Fruit fly (Drosophila melanogaster) whole organism, wandering third instar larva: ENCODE data around the gene CG17078.
A peak's percentile ranks its signal among the peaks of the same experiment; 100 is the strongest.

Source experiments
- Abd-B ChIP-seq: fragments of >200 bp; optimal IDR thresholded peaks from 2 replicates; lab custom pipeline; 2017; ENCODE audit warnings: missing biosample characterization, missing genetic modification characterization
- CG32264 ChIP-seq: fragments of 200-800 bp; sonication (Bioruptor generic); optimal IDR thresholded peaks from 2 replicates; lab custom pipeline; 2016; ENCODE audit warnings: missing biosample characterization, missing genetic modification characterization
- CG9705 ChIP-seq: fragments of 200-800 bp; sonication (Bioruptor generic); optimal IDR thresholded peaks from 2 replicates; lab custom pipeline; 2018; ENCODE audit warnings: missing biosample characterization, mild to moderate bottlenecking, missing genetic modification characterization
- CrebA ChIP-seq: fragments of 200-800 bp; sonication (Bioruptor generic); optimal IDR thresholded peaks from 2 replicates; lab custom pipeline; 2016; ENCODE audit warnings: missing biosample characterization, mild to moderate bottlenecking, missing genetic modification characterization, borderline replicate concordance
- Dfd ChIP-seq: fragments of >200 bp; optimal IDR thresholded peaks from 2 replicates; lab custom pipeline; 2017; ENCODE audit warnings: missing biosample characterization, missing genetic modification characterization
- Dif ChIP-seq: fragments of 200-275, 200-300 bp; sonication (Bioruptor generic); optimal IDR thresholded peaks from 2 replicates; lab custom pipeline; 2018; ENCODE audit warnings: missing biosample characterization, missing genetic modification characterization; ENCODE audit not compliant: partially characterized antibody
- GATAd ChIP-seq: sonication (Bioruptor generic); optimal IDR thresholded peaks from 2 replicates; lab custom pipeline; 2016; ENCODE audit warnings: missing biosample characterization, missing genetic modification characterization
- HLH106 ChIP-seq: fragments of 200-800 bp; optimal IDR thresholded peaks from 3 replicates; lab custom pipeline; 2019; ENCODE audit warnings: missing biosample characterization, mild to moderate bottlenecking, missing genetic modification characterization, moderate library complexity
- Hnf4 ChIP-seq: fragments of 200-800 bp; sonication (Bioruptor generic); optimal IDR thresholded peaks from 2 replicates; lab custom pipeline; 2016; ENCODE audit warnings: missing biosample characterization, mild to moderate bottlenecking, missing genetic modification characterization
- Hr78 ChIP-seq: fragments of >200 bp; optimal IDR thresholded peaks from 2 replicates; lab custom pipeline; 2017; ENCODE audit warnings: missing biosample characterization, missing genetic modification characterization
- Hr83 ChIP-seq: fragments of 200-300 bp; sonication (Bioruptor generic); optimal IDR thresholded peaks from 2 replicates; lab custom pipeline; 2016; ENCODE audit warnings: missing biosample characterization, mild to moderate bottlenecking, missing genetic modification characterization, moderate library complexity; ENCODE audit not compliant: poor library complexity, severe bottlenecking
- Jra ChIP-seq: sonication (Bioruptor generic); optimal IDR thresholded peaks from 2 replicates; lab custom pipeline; 2016; ENCODE audit warnings: missing biosample characterization, missing genetic modification characterization
- Mio ChIP-seq: sonication (Bioruptor generic); optimal IDR thresholded peaks from 2 replicates; lab custom pipeline; 2016; ENCODE audit warnings: missing biosample characterization, missing genetic modification characterization
- Myc ChIP-seq: fragments of >200 bp; optimal IDR thresholded peaks from 2 replicates; lab custom pipeline; 2017
- N ChIP-seq: fragments of >200 bp; optimal IDR thresholded peaks from 2 replicates; lab custom pipeline; 2018; ENCODE audit warnings: missing biosample characterization, missing external identifiers, missing genetic modification characterization
- OdsH ChIP-seq: fragments of 200-800 bp; sonication (Bioruptor generic); optimal IDR thresholded peaks from 2 replicates; lab custom pipeline; 2016; ENCODE audit warnings: missing biosample characterization, mild to moderate bottlenecking, missing genetic modification characterization
- Rel ChIP-seq, 2 experiments: fragments of 200-800 bp; sonication (Bioruptor generic) in 1 of 2; optimal IDR thresholded peaks; 2 replicates in 1 of 2; 3 replicates in 1 of 2; lab custom pipeline; 2016 to 2019; ENCODE audit warnings: mild to moderate bottlenecking in 2 of 2, missing biosample characterization in 2 of 2, missing genetic modification characterization in 2 of 2, moderate library complexity in 1 of 2
- Sp1 ChIP-seq: fragments of 200-800 bp; sonication (Bioruptor generic); optimal IDR thresholded peaks from 3 replicates; lab custom pipeline; 2019; ENCODE audit warnings: missing biosample characterization, mild to moderate bottlenecking, missing genetic modification characterization, moderate library complexity
- Vsx2 ChIP-seq: fragments of 200-300, 225-300 bp; sonication (Bioruptor generic); optimal IDR thresholded peaks from 2 replicates; lab custom pipeline; 2018; ENCODE audit warnings: missing biosample characterization, missing genetic modification characterization; ENCODE audit not compliant: partially characterized antibody
- br ChIP-seq: fragments of 200-800 bp; sonication (Bioruptor generic); optimal IDR thresholded peaks from 2 replicates; lab custom pipeline; 2016; ENCODE audit warnings: missing biosample characterization, missing genetic modification characterization
- brk ChIP-seq: fragments of 200-800 bp; sonication (Bioruptor generic); optimal IDR thresholded peaks from 2 replicates; lab custom pipeline; 2016; ENCODE audit warnings: missing biosample characterization, mild to moderate bottlenecking, missing genetic modification characterization
- dl ChIP-seq, 2 experiments: fragments of 175-275, 200-275 bp in 1 of 2; fragments of 200-275 bp in 1 of 2; sonication (Bioruptor generic); optimal IDR thresholded peaks; lab custom pipeline; 2018; ENCODE audit warnings: mild to moderate bottlenecking in 2 of 2, missing biosample characterization in 2 of 2, missing genetic modification characterization in 2 of 2, moderate library complexity in 2 of 2; ENCODE audit not compliant: partially characterized antibody in 2 of 2, insufficient read depth in 1 of 2
- dmrt93B ChIP-seq: fragments of 200-800 bp; sonication (Bioruptor generic); optimal IDR thresholded peaks from 2 replicates; lab custom pipeline; 2018; ENCODE audit warnings: missing biosample characterization, mild to moderate bottlenecking, missing genetic modification characterization
- dsf ChIP-seq: sonication (Bioruptor generic); optimal IDR thresholded peaks from 2 replicates; lab custom pipeline; 2016; ENCODE audit warnings: missing biosample characterization, missing genetic modification characterization, borderline replicate concordance
- ey ChIP-seq: fragments of 200-800 bp; sonication (Bioruptor generic); optimal IDR thresholded peaks from 2 replicates; lab custom pipeline; 2016; ENCODE audit warnings: missing biosample characterization, missing genetic modification characterization
- foxo ChIP-seq, 2 experiments: fragments of 200-800 bp; sonication (Bioruptor generic); optimal IDR thresholded peaks; 2 replicates in 1 of 2; 3 replicates in 1 of 2; lab custom pipeline; 2016 to 2017; ENCODE audit warnings: missing biosample characterization in 2 of 2, missing genetic modification characterization in 2 of 2
- fru ChIP-seq: fragments of 200-800 bp; sonication (Bioruptor generic); optimal IDR thresholded peaks from 3 replicates; lab custom pipeline; 2016; ENCODE audit warnings: missing biosample characterization, mild to moderate bottlenecking, missing genetic modification characterization
- h ChIP-seq: fragments of 200-800 bp; sonication (Bioruptor generic); optimal IDR thresholded peaks from 3 replicates; lab custom pipeline; 2016; ENCODE audit warnings: missing biosample characterization, mild to moderate bottlenecking, missing genetic modification characterization
- jim ChIP-seq: fragments of 175-275, 200-325 bp; sonication (Bioruptor generic); optimal IDR thresholded peaks from 2 replicates; lab custom pipeline; 2016; ENCODE audit warnings: missing biosample characterization, mild to moderate bottlenecking, missing genetic modification characterization
- lola ChIP-seq: fragments of >200 bp; optimal IDR thresholded peaks from 2 replicates; lab custom pipeline; 2017; ENCODE audit warnings: missing biosample characterization, missing genetic modification characterization
- pan ChIP-seq: fragments of >200 bp; optimal IDR thresholded peaks from 2 replicates; lab custom pipeline; 2017
- psq ChIP-seq: fragments of 200-800 bp; sonication (Bioruptor generic); optimal IDR thresholded peaks from 3 replicates; lab custom pipeline; 2017; ENCODE audit warnings: missing biosample characterization, mild to moderate bottlenecking, missing genetic modification characterization, moderate library complexity
- rgr ChIP-seq: fragments of 200-800 bp; sonication (Bioruptor generic); optimal IDR thresholded peaks from 3 replicates; lab custom pipeline; 2016; ENCODE audit warnings: missing biosample characterization, mild to moderate bottlenecking, missing genetic modification characterization
- sage ChIP-seq: fragments of 200-800 bp; sonication (Bioruptor generic); optimal IDR thresholded peaks from 2 replicates; lab custom pipeline; 2016; ENCODE audit warnings: missing biosample characterization, mild to moderate bottlenecking, missing genetic modification characterization
- sv ChIP-seq: fragments of 200-800 bp; sonication (Bioruptor generic); optimal IDR thresholded peaks from 3 replicates; lab custom pipeline; 2016; ENCODE audit warnings: missing biosample characterization, missing genetic modification characterization
- tai ChIP-seq: sonication (Bioruptor generic); optimal IDR thresholded peaks from 2 replicates; lab custom pipeline; 2016; ENCODE audit warnings: missing biosample characterization, missing genetic modification characterization
- usp ChIP-seq: fragments of >200 bp; optimal IDR thresholded peaks from 2 replicates; lab custom pipeline; 2017; ENCODE audit warnings: missing biosample characterization, missing genetic modification characterization
- woc ChIP-seq: sonication (Bioruptor generic); optimal IDR thresholded peaks from 2 replicates; lab custom pipeline; 2016; ENCODE audit warnings: missing biosample characterization, mild to moderate bottlenecking, missing genetic modification characterization

Gene CG17078

dm6 chr2L:298285-298644 is 20.2 kb upstream of the CG17078 start:
- TF ChIP-seq jim (GFP tag; lab: Kevin White, UChicago) (no peak), dl (GFP tag; optimal IDR thresholded peaks at IDR 0.05; lab: Kevin White, UChicago; ENCODE audit: insufficient read depth in 1 of 2, partially characterized antibody in 2 of 2) (no peak), sv (GFP tag; lab: Kevin White, UChicago) (no peak), br (no peak), dmrt93B (no peak), Sp1 (GFP tag; lab: Kevin White, UChicago) (no peak), OdsH (GFP tag; lab: Kevin White, UChicago) (no peak), Rel (GFP tag; optimal IDR thresholded peaks at IDR 0.05; lab: Kevin White, UChicago) (no peak), Rel (tag; optimal IDR thresholded peaks at IDR 0.05; lab: Kevin White, UChicago) (peak; percentile 48), CG32264 (GFP tag; lab: Kevin White, UChicago) (no peak)
- TF ChIP-seq, all 38 proteins: peak for 1

- TF ChIP-seq dl (GFP tag; optimal IDR thresholded peaks at IDR 0.05; lab: Kevin White, UChicago; ENCODE audit: insufficient read depth in 1 of 2, partially characterized antibody in 2 of 2) (no peak), Hnf4 (GFP tag; lab: Kevin White, UChicago) (peak; percentile 98), Myc (lab: Kevin White, UChicago) (no peak), Hr78 (GFP tag; lab: Kevin White, UChicago) (no peak), Abd-B (GFP tag; lab: Kevin White, UChicago) (no peak), Rel (GFP tag; optimal IDR thresholded peaks at IDR 0.05; lab: Kevin White, UChicago) (no peak), Rel (tag; optimal IDR thresholded peaks at IDR 0.05; lab: Kevin White, UChicago) (peak; percentile 25), Hr83 (GFP tag; lab: Kevin White, UChicago) (peak; percentile 100), br (peak; percentile 94), fru (peak; percentile 92), tai (peak; percentile 98), sv (GFP tag; lab: Kevin White, UChicago) (peak; percentile 91), h (GFP tag; lab: Kevin White, UChicago) (peak; percentile 90), lola (GFP tag; lab: Kevin White, UChicago) (no peak), rgr (GFP tag; lab: Kevin White, UChicago) (peak; percentile 95), usp (GFP tag; lab: Kevin White, UChicago) (no peak), GATAd (GFP tag; lab: Kevin White, UChicago) (no peak), Mio (GFP tag; lab: Kevin White, UChicago) (peak; percentile 89), pan (lab: Kevin White, UChicago) (no peak), OdsH (GFP tag; lab: Kevin White, UChicago) (peak; percentile 89), ey (GFP tag; lab: Kevin White, UChicago) (peak; percentile 92), HLH106 (peak; percentile 93), Jra (GFP tag; lab: Kevin White, UChicago) (peak; percentile 96), CrebA (no peak), Dif (peak; percentile 37), CG32264 (GFP tag; lab: Kevin White, UChicago) (peak; percentile 91), woc (GFP tag; lab: Kevin White, UChicago) (peak; percentile 79), Sp1 (GFP tag; lab: Kevin White, UChicago) (peak; percentile 92), dsf (peak; percentile 93), brk (GFP tag; lab: Kevin White, UChicago) (peak; percentile 76), foxo (GFP tag; optimal IDR thresholded peaks at IDR 0.05; lab: Kevin White, UChicago) (peak; percentile 49 to 98), dmrt93B (peak; percentile 86), psq (GFP tag; lab: Kevin White, UChicago) (peak; percentile 85), jim (GFP tag; lab: Kevin White, UChicago) (peak; percentile 92), Dfd (peak; percentile 12), N (GFP tag; lab: Kevin White, UChicago) (peak; percentile 16), sage (GFP tag; lab: Kevin White, UChicago) (peak; percentile 71), Vsx2 (no peak), CG9705 (GFP tag; lab: Kevin White, UChicago) (peak; percentile 85)
- TF ChIP-seq, all 38 proteins: peak for 28
These were observed 19.6 kb upstream of the CG17078 start, which contains the start of gene Pi3K21B for dm6 chr2L:297480-298284. Gene Pi3K21B, plus strand, starts transcription at chr2L:297880.
